Worm (Caenorhabditis elegans) whole organism, L4 larva: Measurements from ENCODE around the gene Y32B12B.4.

Experiments
- D1046.2 ChIP-seq: fragments of 200-800 bp; sonication (Bioruptor generic); IDR thresholded peaks from 2 replicates; pipeline ENCODE4 v1.3.6; 2022; ENCODE audit warnings: missing genetic modification characterization, missing compliant biosample characterization
- F10B5.3 ChIP-seq: sonication (generic microtip); optimal IDR thresholded peaks from 2 replicates; lab custom pipeline; 2016; ENCODE audit warnings: mild to moderate bottlenecking, missing genetic modification characterization, missing compliant biosample characterization
- F26F4.8 ChIP-seq: fragments of 200-800 bp; sonication (Bioruptor generic); conservative IDR thresholded peaks from 2 replicates; pipeline ENCODE4 v1.3.6; 2022; ENCODE audit warnings: missing genetic modification characterization, missing compliant biosample characterization
- F49E8.2 ChIP-seq: sonication (generic microtip); optimal IDR thresholded peaks from 2 replicates; lab custom pipeline; 2016; ENCODE audit warnings: missing compliant biosample characterization, mild to moderate bottlenecking, missing genetic modification characterization, borderline replicate concordance
- T26A8.4 ChIP-seq: fragments of 200-800 bp; sonication (Bioruptor generic); IDR thresholded peaks from 2 replicates; pipeline ENCODE4 v1.3.6; 2022; ENCODE audit warnings: missing genetic modification characterization, missing compliant biosample characterization
- Y105C5A.15 ChIP-seq: fragments of 200-800 bp; sonication (Bioruptor generic); IDR thresholded peaks from 2 replicates; pipeline ENCODE4 v1.3.6; 2022; ENCODE audit warnings: missing genetic modification characterization, missing compliant biosample characterization
- Y48G9A.11 ChIP-seq: fragments of 200-800 bp; sonication (Bioruptor generic); IDR thresholded peaks from 2 replicates; pipeline ENCODE4 v1.3.6; 2022; ENCODE audit warnings: missing genetic modification reagents, missing genetic modification characterization, missing compliant biosample characterization
- Y75B8A.6 ChIP-seq: fragments of 200-800 bp; sonication (Bioruptor generic); IDR thresholded peaks from 2 replicates; pipeline ENCODE4 v1.3.6; 2022; ENCODE audit warnings: missing genetic modification reagents, missing genetic modification characterization, missing compliant biosample characterization
- aha-1 ChIP-seq: fragments of 150-350 bp; peaks from one replicate; lab custom pipeline; 2014; ENCODE audit warnings: missing biosample characterization, missing genetic modification characterization
- aly-2 ChIP-seq: sonication (generic microtip); optimal IDR thresholded peaks from 2 replicates; lab custom pipeline; 2018; ENCODE audit warnings: missing biosample characterization, missing genetic modification characterization
- ceh-20 ChIP-seq: fragments of 200-800 bp; sonication (Bioruptor generic); IDR thresholded peaks from 2 replicates; pipeline ENCODE4 v1.3.6; 2022; ENCODE audit warnings: missing genetic modification reagents, missing genetic modification characterization, missing compliant biosample characterization
- ceh-44 ChIP-seq: fragments of 200-800 bp; sonication (Bioruptor generic); IDR thresholded peaks from 2 replicates; pipeline ENCODE4 v1.3.6; 2022; ENCODE audit warnings: missing genetic modification reagents, missing genetic modification characterization, missing compliant biosample characterization
- ceh-62 ChIP-seq: sonication (generic microtip); optimal IDR thresholded peaks from 2 replicates; lab custom pipeline; 2017; ENCODE audit warnings: missing biosample characterization, missing genetic modification characterization
- ces-1 ChIP-seq: fragments of 150-350 bp; sonication (generic microtip); optimal IDR thresholded peaks from 4 replicates; lab custom pipeline; 2014; ENCODE audit warnings: missing biosample characterization, missing genetic modification reagents, missing genetic modification characterization
- daf-16 ChIP-seq, 3 experiments: sonication (generic microtip); optimal IDR thresholded peaks; 2 replicates each; lab custom pipeline; 2016 to 2017; ENCODE audit warnings: missing genetic modification characterization in 3 of 3, missing genetic modification reagents in 3 of 3, mild to moderate bottlenecking in 2 of 3, missing compliant biosample characterization in 2 of 3, missing biosample characterization in 1 of 3, moderate library complexity in 1 of 3
- daf-19 ChIP-seq: fragments of 200-800 bp; sonication (Bioruptor generic); conservative IDR thresholded peaks from 2 replicates; pipeline ENCODE4 v1.3.6; 2022; ENCODE audit warnings: missing genetic modification characterization, missing compliant biosample characterization
- daf-8 ChIP-seq: fragments of 200-800 bp; sonication (Bioruptor generic); IDR thresholded peaks from 2 replicates; pipeline ENCODE4 v1.3.6; 2022; ENCODE audit warnings: missing genetic modification characterization, missing compliant biosample characterization
- dmd-6 ChIP-seq: fragments of 200-800 bp; sonication (Bioruptor generic); IDR thresholded peaks from 2 replicates; pipeline ENCODE4 v1.3.6; 2022; ENCODE audit warnings: missing genetic modification reagents, missing genetic modification characterization, missing compliant biosample characterization
- dmd-8 ChIP-seq: fragments of 200-800 bp; sonication (Bioruptor generic); IDR thresholded peaks from 2 replicates; pipeline ENCODE4 v1.3.6; 2022; ENCODE audit warnings: missing genetic modification characterization, missing compliant biosample characterization
- dve-1 ChIP-seq: sonication (generic microtip); optimal IDR thresholded peaks from 2 replicates; lab custom pipeline; 2017; ENCODE audit warnings: antibody characterized with exemption, mild to moderate bottlenecking, missing genetic modification characterization, missing compliant biosample characterization; ENCODE audit not compliant: insufficient read depth
- hlh-30 ChIP-seq: sonication (generic microtip); optimal IDR thresholded peaks from 2 replicates; lab custom pipeline; 2017; ENCODE audit warnings: antibody characterized with exemption, mild to moderate bottlenecking, missing genetic modification characterization, missing compliant biosample characterization; ENCODE audit not compliant: insufficient read depth
- hmg-1.1 ChIP-seq: fragments of 200-800 bp; sonication (Bioruptor generic); IDR thresholded peaks from 2 replicates; pipeline ENCODE4 v1.3.6; 2022; ENCODE audit warnings: missing genetic modification reagents, missing genetic modification characterization, missing compliant biosample characterization
- lin-1 ChIP-seq: fragments of 200-800 bp; sonication (Bioruptor generic); IDR thresholded peaks from 2 replicates; pipeline ENCODE4 v1.3.6; 2022; ENCODE audit warnings: missing genetic modification reagents, missing genetic modification characterization, missing compliant biosample characterization
- lin-13 ChIP-seq: fragments of 150-350 bp; optimal IDR thresholded peaks from 2 replicates; lab custom pipeline; 2014; ENCODE audit warnings: missing biosample characterization, missing genetic modification reagents, missing genetic modification characterization
- lin-15B ChIP-seq: fragments of 150-350 bp; sonication (generic microtip); optimal IDR thresholded peaks from 3 replicates; lab custom pipeline; 2014; ENCODE audit warnings: missing biosample characterization, missing genetic modification characterization
- lin-29 ChIP-seq: fragments of 200-800 bp; sonication (Bioruptor generic); IDR thresholded peaks from 2 replicates; pipeline ENCODE4 v1.3.6; 2022; ENCODE audit warnings: missing genetic modification reagents, missing genetic modification characterization, missing compliant biosample characterization
- lin-39 ChIP-seq: fragments of 150-350 bp; optimal IDR thresholded peaks from 2 replicates; lab custom pipeline; 2014; ENCODE audit warnings: missing biosample characterization, missing genetic modification reagents, missing genetic modification characterization
- lir-3 ChIP-seq: sonication (generic microtip); optimal IDR thresholded peaks from 2 replicates; lab custom pipeline; 2016; ENCODE audit warnings: mild to moderate bottlenecking, missing genetic modification characterization, missing compliant biosample characterization
- madf-9 ChIP-seq: fragments of 200-800 bp; sonication (Bioruptor generic); conservative IDR thresholded peaks from 2 replicates; pipeline ENCODE4 v1.3.6; 2022; ENCODE audit warnings: missing genetic modification reagents, missing genetic modification characterization, missing compliant biosample characterization
- mes-2 ChIP-seq: sonication (generic microtip); optimal IDR thresholded peaks from 2 replicates; lab custom pipeline; 2016; ENCODE audit warnings: missing genotype, mild to moderate bottlenecking, missing genetic modification characterization, missing compliant biosample characterization; ENCODE audit not compliant: poor library complexity, severe bottlenecking
- nhr-10 ChIP-seq: fragments of 150-350 bp; optimal IDR thresholded peaks from 2 replicates; lab custom pipeline; 2014; ENCODE audit warnings: missing biosample characterization, missing genetic modification characterization
- nhr-11 ChIP-seq: fragments of 150-350 bp; optimal IDR thresholded peaks from 2 replicates; lab custom pipeline; 2014; ENCODE audit warnings: missing biosample characterization, missing genetic modification characterization
- nhr-111 ChIP-seq: fragments of 200-800 bp; sonication (Bioruptor generic); optimal IDR thresholded peaks from 2 replicates; lab custom pipeline; 2018; ENCODE audit warnings: mild to moderate bottlenecking, missing genetic modification characterization, missing compliant biosample characterization
- nhr-237 ChIP-seq: sonication (generic microtip); optimal IDR thresholded peaks from 2 replicates; lab custom pipeline; 2017; ENCODE audit warnings: missing biosample characterization, missing genetic modification characterization
- nhr-25 ChIP-seq: sonication (generic microtip); optimal IDR thresholded peaks from 2 replicates; lab custom pipeline; 2017; ENCODE audit warnings: missing genetic modification characterization, mild to moderate bottlenecking, missing compliant biosample characterization, antibody characterized with exemption, moderate library complexity, borderline replicate concordance; ENCODE audit not compliant: insufficient read depth
- nhr-28 ChIP-seq: fragments of 150-350 bp; optimal IDR thresholded peaks from 2 replicates; lab custom pipeline; 2014; ENCODE audit warnings: missing biosample characterization, missing genetic modification characterization
- nhr-48 ChIP-seq: sonication (generic microtip); optimal IDR thresholded peaks from 2 replicates; lab custom pipeline; 2016; ENCODE audit warnings: mild to moderate bottlenecking, missing genetic modification characterization, missing compliant biosample characterization
- nhr-77 ChIP-seq: fragments of 150-350 bp; optimal IDR thresholded peaks from 2 replicates; lab custom pipeline; 2014; ENCODE audit warnings: missing biosample characterization, missing genetic modification characterization
- php-3 ChIP-seq: fragments of 200-800 bp; sonication (Bioruptor generic); IDR thresholded peaks from 2 replicates; pipeline ENCODE4 v1.3.6; 2022; ENCODE audit warnings: missing genetic modification reagents, missing genetic modification characterization, missing compliant biosample characterization
- rbr-2 ChIP-seq: sonication (generic microtip); optimal IDR thresholded peaks from 2 replicates; lab custom pipeline; 2016; ENCODE audit warnings: missing genotype, missing genetic modification characterization, missing compliant biosample characterization
- skn-1 ChIP-seq: fragments of 150-350 bp; optimal IDR thresholded peaks from 2 replicates; lab custom pipeline; 2014; ENCODE audit warnings: missing biosample characterization, missing genetic modification characterization
- snpc-1.2 ChIP-seq: fragments of 200-800 bp; sonication (Bioruptor generic); IDR thresholded peaks from 2 replicates; pipeline ENCODE4 v1.3.6; 2022; ENCODE audit warnings: missing genetic modification reagents, missing genetic modification characterization, missing compliant biosample characterization
- spr-3 ChIP-seq: fragments of 200-800 bp; sonication (Bioruptor generic); optimal IDR thresholded peaks from 2 replicates; lab custom pipeline; 2018; ENCODE audit warnings: mild to moderate bottlenecking, missing genetic modification characterization, missing compliant biosample characterization
- tra-1 ChIP-seq: fragments of 200-800 bp; sonication (Bioruptor generic); IDR thresholded peaks from 2 replicates; pipeline ENCODE4 v1.3.6; 2022; ENCODE audit warnings: missing genetic modification reagents, missing genetic modification characterization, missing compliant biosample characterization
- unc-39 ChIP-seq: sonication (generic microtip); optimal IDR thresholded peaks from 2 replicates; lab custom pipeline; 2017; ENCODE audit warnings: missing biosample characterization, missing genetic modification characterization
- unc-62 ChIP-seq, 3 experiments: fragments of 150-350 bp in 1 of 3; sonication (generic microtip); optimal IDR thresholded peaks in 2 of 3; peaks in 1 of 3; 1 replicate in 1 of 3; 2 replicates in 2 of 3; lab custom pipeline; 2014 to 2017; ENCODE audit warnings: missing biosample characterization in 3 of 3, missing genetic modification characterization in 3 of 3, missing genetic modification reagents in 3 of 3, missing genotype in 1 of 3
- zag-1 ChIP-seq: fragments of 150-350 bp; optimal IDR thresholded peaks from 2 replicates; lab custom pipeline; 2014; ENCODE audit warnings: missing biosample characterization, missing genetic modification characterization
- zfp-3 ChIP-seq: fragments of 200-800 bp; sonication (Bioruptor generic); conservative IDR thresholded peaks from 2 replicates; pipeline ENCODE4 v1.3.6; 2022; ENCODE audit warnings: missing genetic modification reagents, missing genetic modification characterization, missing compliant biosample characterization
- zip-2 ChIP-seq: fragments of 150-350 bp; optimal IDR thresholded peaks from 2 replicates; lab custom pipeline; 2014; ENCODE audit warnings: missing biosample characterization, missing genetic modification characterization

Y32B12B.4 gene

ce11 chrV:16595140-16595791, 42.1 kb downstream of the Y32B12B.4 start, which contains the start of gene cpl-1:
Gene cpl-1 (minus strand): TSS chrV:16595346.
- TF ChIP-seq nhr-111 (peak; percentile 10), Y75B8A.6 (no peak), unc-62 (GFP tag; optimal IDR thresholded peaks at IDR 0.05 in 1 of 2; lab: Kevin White, UChicago) (peak in 1 of 2 experiments; percentile 73), unc-62 (tag; optimal IDR thresholded peaks at IDR 0.05; lab: Kevin White, UChicago) (no peak), nhr-237 (tag; lab: Kevin White, UChicago) (no peak), unc-39 (tag; lab: Kevin White, UChicago) (no peak), nhr-11 (tag; lab: Kevin White, UChicago) (peak; percentile 17), rbr-2 (tag; lab: Kevin White, UChicago) (no peak), spr-3 (GFP tag; lab: Kevin White, UChicago) (no peak), lir-3 (tag; lab: Kevin White, UChicago) (no peak), nhr-25 (tag; lab: Kevin White, UChicago) (no peak), daf-19 (GFP tag; lab: Robert Waterston, UW) (peak; percentile 48; the same call in 1 of the 2 replicates), F26F4.8 (GFP tag; lab: Robert Waterston, UW) (no peak), lin-1 (GFP tag; lab: Robert Waterston, UW) (peak; percentile 40; the same call in 1 of the 2 replicates), nhr-10 (no peak), hlh-30 (tag; lab: Kevin White, UChicago) (peak; percentile 59), hmg-1.1 (GFP tag; lab: Robert Waterston, UW) (no peak), dmd-8 (GFP tag; lab: Robert Waterston, UW) (no peak), lin-39 (tag; lab: Kevin White, UChicago) (no peak), ceh-44 (GFP tag; lab: Robert Waterston, UW) (no peak), T26A8.4 (GFP tag; lab: Robert Waterston, UW) (no peak; the same call in none of the 2 replicates), Y48G9A.11 (no peak), Y105C5A.15 (GFP tag; lab: Robert Waterston, UW) (no peak), dve-1 (peak; percentile 84), daf-16 (GFP tag; optimal IDR thresholded peaks at IDR 0.05; lab: Kevin White, UChicago) (peak in 1 of 2 experiments; percentile 47), daf-16 (tag; optimal IDR thresholded peaks at IDR 0.05; lab: Kevin White, UChicago) (peak; percentile 89), F10B5.3 (tag; lab: Kevin White, UChicago) (no peak), aha-1 (tag; lab: Kevin White, UChicago) (peak; percentile 93), F49E8.2 (no peak), ceh-20 (GFP tag; lab: Robert Waterston, UW) (no peak; the same call in 1 of the 2 replicates), skn-1 (tag; lab: Kevin White, UChicago) (no peak), mes-2 (tag; lab: Kevin White, UChicago) (peak; percentile 3), dmd-6 (GFP tag; lab: Robert Waterston, UW) (peak; percentile 73), D1046.2 (GFP tag; lab: Robert Waterston, UW) (no peak), madf-9 (no peak), lin-29 (GFP tag; lab: Robert Waterston, UW) (no peak), zfp-3 (GFP tag; lab: Robert Waterston, UW) (no peak), ces-1 (no peak), tra-1 (peak; percentile 57), lin-13 (GFP tag; lab: Kevin White, UChicago) (no peak), zag-1 (no peak), nhr-77 (tag; lab: Kevin White, UChicago) (no peak), ceh-62 (tag; lab: Kevin White, UChicago) (no peak), php-3 (GFP tag; lab: Robert Waterston, UW) (peak; percentile 58; the same call in 1 of the 2 replicates), nhr-48 (tag; lab: Kevin White, UChicago) (peak; percentile 47), aly-2 (tag; lab: Kevin White, UChicago) (no peak), lin-15B (tag; lab: Kevin White, UChicago) (no peak), nhr-28 (tag; lab: Kevin White, UChicago) (peak; percentile 63), snpc-1.2 (GFP tag; lab: Robert Waterston, UW) (no peak), zip-2 (tag; lab: Kevin White, UChicago) (no peak), daf-8 (GFP tag; lab: Robert Waterston, UW) (no peak)
